Worm (Caenorhabditis elegans): ENCODE measurements around the gene npr-37.

npr-37 gene

DNA sequence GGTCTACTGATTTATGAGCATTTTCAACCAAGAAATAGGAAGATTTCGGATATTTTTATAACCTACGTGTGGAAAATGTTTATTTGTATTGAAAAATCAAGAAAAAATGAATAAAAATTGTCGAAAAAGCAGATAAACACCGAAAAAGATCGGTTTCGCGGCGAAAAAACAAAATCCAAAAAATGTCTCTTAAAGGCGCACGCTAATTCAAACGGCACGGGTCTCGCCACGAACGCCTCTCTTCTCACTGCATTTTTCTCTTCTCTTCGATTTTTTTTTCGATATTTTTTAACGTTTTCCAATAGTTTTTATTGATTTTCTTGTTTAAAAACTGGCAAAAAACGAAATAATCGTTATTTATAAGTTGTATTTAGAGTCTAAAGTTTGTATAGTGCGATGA is 55.4 kb downstream of the npr-37 start:
- TF ChIP-seq skn-1 (tag; optimal IDR thresholded peaks at IDR 0.05) (no peak), ztf-1 (GFP tag; conservative IDR thresholded peaks at IDR 0.05) (no peak), sem-4 (tag; optimal IDR thresholded peaks at IDR 0.05) (no peak), sma-3 (GFP tag; optimal IDR thresholded peaks at IDR 0.05) (no peak), nhr-237 (tag; optimal IDR thresholded peaks at IDR 0.05) (no peak), sma-9 (GFP tag; optimal IDR thresholded peaks at IDR 0.05) (no peak), sma-9 (tag; optimal IDR thresholded peaks at IDR 0.05) (no peak), ceh-16 (tag; optimal IDR thresholded peaks at IDR 0.05) (no peak), aly-2 (tag; optimal IDR thresholded peaks at IDR 0.05) (no peak), nhr-10 (tag; optimal IDR thresholded peaks at IDR 0.05) (no peak), peb-1 (tag; optimal IDR thresholded peaks at IDR 0.05) (no peak), nhr-129 (tag; optimal IDR thresholded peaks at IDR 0.05) (peak; percentile 38), lsy-2 (tag; optimal IDR thresholded peaks at IDR 0.05) (peak in 1 of 2 experiments; percentile 67), crh-2 (tag; optimal IDR thresholded peaks at IDR 0.05) (peak; percentile 22), elt-1 (tag; optimal IDR thresholded peaks at IDR 0.05) (no peak), mdl-1 (tag; optimal IDR thresholded peaks at IDR 0.05) (no peak), ceh-82 (tag; optimal IDR thresholded peaks at IDR 0.05) (no peak), mbf-1 (tag; optimal IDR thresholded peaks at IDR 0.05) (no peak), C34F6.9 (tag; optimal IDR thresholded peaks at IDR 0.05) (peak; percentile 59), R02D3.7 (tag; optimal IDR thresholded peaks at IDR 0.05) (no peak), mab-5 (tag; optimal IDR thresholded peaks at IDR 0.05) (no peak), fos-1 (tag; optimal IDR thresholded peaks at IDR 0.05) (no peak), ztf-4 (tag; optimal IDR thresholded peaks at IDR 0.05) (peak; percentile 6), nhr-25 (tag; optimal IDR thresholded peaks at IDR 0.05) (no peak), Y55F3AM.14 (GFP tag; optimal IDR thresholded peaks at IDR 0.05) (no peak), ZK546.5 (tag; optimal IDR thresholded peaks at IDR 0.05) (no peak), nhr-6 (tag; optimal IDR thresholded peaks at IDR 0.05) (no peak), ama-1 (optimal IDR thresholded peaks at IDR 0.05) (no peak), unc-39 (tag; optimal IDR thresholded peaks at IDR 0.05) (no peak), nhr-21 (tag; optimal IDR thresholded peaks at IDR 0.05) (no peak), unc-62 (GFP tag; optimal IDR thresholded peaks at IDR 0.05) (no peak), unc-55 (GFP tag; optimal IDR thresholded peaks at IDR 0.05) (peak; percentile 66), lin-11 (tag; optimal IDR thresholded peaks at IDR 0.05) (no peak), dmd-4 (tag; optimal IDR thresholded peaks at IDR 0.05) (no peak), snpc-4 (tag; optimal IDR thresholded peaks at IDR 0.05) (peak; percentile 5), lin-13 (GFP tag; optimal IDR thresholded peaks at IDR 0.05) (peak; percentile 41), blmp-1 (tag; optimal IDR thresholded peaks at IDR 0.05; ENCODE audit: insufficient read depth) (no peak), nhr-11 (tag; optimal IDR thresholded peaks at IDR 0.05) (no peak), elt-3 (tag; optimal IDR thresholded peaks at IDR 0.05) (no peak), F13H6.1 (tag; optimal IDR thresholded peaks at IDR 0.05) (no peak), ztf-11 (tag; optimal IDR thresholded peaks at IDR 0.05) (no peak), alr-1 (tag; optimal IDR thresholded peaks at IDR 0.05) (no peak), zag-1 (tag; optimal IDR thresholded peaks at IDR 0.05) (no peak), nhr-77 (tag; optimal IDR thresholded peaks at IDR 0.05) (no peak), nhr-12 (tag; optimal IDR thresholded peaks at IDR 0.05) (no peak), lin-39 (tag; optimal IDR thresholded peaks at IDR 0.05) (no peak), nhr-23 (tag; optimal IDR thresholded peaks at IDR 0.05) (no peak), egl-27 (tag; optimal IDR thresholded peaks at IDR 0.05) (no peak), gmeb-1 (tag; optimal IDR thresholded peaks at IDR 0.05) (peak; percentile 52)

DNA sequence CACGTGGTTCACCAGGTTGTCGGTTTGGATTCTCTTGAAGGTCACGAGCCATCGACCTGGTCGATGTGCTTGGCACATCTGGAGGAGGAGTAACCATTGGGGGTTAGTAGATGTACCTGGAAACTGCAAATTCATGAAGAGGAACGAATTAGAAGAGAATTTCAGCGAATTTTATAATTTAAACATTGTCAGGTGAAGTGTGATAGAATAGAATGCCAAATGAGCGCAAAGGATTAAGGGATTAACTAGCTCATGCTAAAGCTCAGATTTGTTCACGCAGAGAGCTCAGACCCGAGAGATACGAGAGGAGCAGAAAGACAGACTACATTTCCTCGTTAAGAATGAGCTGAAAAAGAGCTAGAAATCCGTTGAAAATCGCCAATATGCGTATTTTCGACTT is 55.9 kb downstream of the npr-37 start, which contains the start of gene daf-18:
Gene daf-18 (minus strand): TSS at position 126 of the 400 bp plus-strand sequence.
- no peak for TF ChIP-seq lsy-2 (tag; optimal IDR thresholded peaks at IDR 0.05)
- TF ChIP-seq skn-1 (tag; optimal IDR thresholded peaks at IDR 0.05), result no peak
- no peak for TF ChIP-seq dmd-4 (tag; optimal IDR thresholded peaks at IDR 0.05)
- no peak for TF ChIP-seq nhr-23 (tag; optimal IDR thresholded peaks at IDR 0.05)
- TF ChIP-seq nhr-25 (tag; optimal IDR thresholded peaks at IDR 0.05), result no peak
- TF ChIP-seq nhr-21 (tag; optimal IDR thresholded peaks at IDR 0.05), result no peak
- TF ChIP-seq lin-11 (tag; optimal IDR thresholded peaks at IDR 0.05), result no peak
- no peak for TF ChIP-seq unc-55 (GFP tag; optimal IDR thresholded peaks at IDR 0.05)
- no peak for TF ChIP-seq unc-39 (tag; optimal IDR thresholded peaks at IDR 0.05)
- no peak for TF ChIP-seq lin-13 (GFP tag; optimal IDR thresholded peaks at IDR 0.05)
- TF ChIP-seq peb-1 (tag; optimal IDR thresholded peaks at IDR 0.05), result no peak
- no peak for TF ChIP-seq ceh-82 (tag; optimal IDR thresholded peaks at IDR 0.05)
- TF ChIP-seq nhr-10 (tag; optimal IDR thresholded peaks at IDR 0.05), result no peak
